Fruit fly (Drosophila melanogaster) whole organism, embryonic: ENCODE measurements around the gene wrd.
A peak's percentile ranks its signal among the peaks of the same experiment; 100 is the strongest.

ENCODE experiments used
- BEAF-32 ChIP-seq: fragments of 200-800 bp; sonication (Bioruptor generic); optimal IDR thresholded peaks from 3 replicates; lab custom pipeline; 2017; ENCODE audit warnings: missing biosample characterization, missing genetic modification characterization, mild to moderate bottlenecking, moderate library complexity, missing genetic modification reagents
- Blimp-1 ChIP-seq: fragments of 200-800 bp; sonication (Bioruptor generic); optimal IDR thresholded peaks from 3 replicates; lab custom pipeline; 2018; ENCODE audit warnings: missing biosample characterization, missing genetic modification characterization, mild to moderate bottlenecking, moderate library complexity, missing genetic modification reagents
- CG10209 ChIP-seq: fragments of 200-800 bp; sonication (Bioruptor generic); optimal IDR thresholded peaks from 3 replicates; lab custom pipeline; 2017; ENCODE audit warnings: missing biosample characterization, mild to moderate bottlenecking, missing genetic modification characterization, missing genetic modification reagents
- CG11560 ChIP-seq: fragments of 200-800 bp; sonication (Bioruptor generic); IDR thresholded peaks from 3 replicates; pipeline ENCODE4 v1.3.6; 2022; ENCODE audit warnings: missing biosample characterization, missing genetic modification characterization
- CG13287 ChIP-seq: fragments of 200-800 bp; sonication (Bioruptor generic); IDR thresholded peaks from 2 replicates; pipeline ENCODE4 v1.3.6; 2022; ENCODE audit warnings: missing biosample characterization, missing genetic modification characterization; ENCODE audit not compliant: partially characterized antibody
- CG13894 ChIP-seq: fragments of 200-800 bp; sonication (Bioruptor generic); optimal IDR thresholded peaks from 3 replicates; lab custom pipeline; 2018; ENCODE audit warnings: missing biosample characterization, mild to moderate bottlenecking, missing genetic modification characterization, moderate library complexity
- CG14667 ChIP-seq: fragments of 200-800 bp; sonication (Bioruptor generic); IDR thresholded peaks from 2 replicates; pipeline ENCODE4 v1.3.6; 2022; ENCODE audit warnings: missing biosample characterization, missing genetic modification characterization
- CG14965 ChIP-seq: fragments of 200-800 bp; sonication (Bioruptor generic); optimal IDR thresholded peaks from 2 replicates; lab custom pipeline; 2016; ENCODE audit warnings: missing biosample characterization, missing genetic modification characterization, borderline replicate concordance
- CG15269 ChIP-seq: fragments of 200-800 bp; sonication (Bioruptor generic); optimal IDR thresholded peaks from 2 replicates; lab custom pipeline; 2018; ENCODE audit warnings: missing biosample characterization, mild to moderate bottlenecking, missing genetic modification characterization, moderate library complexity
- CG1602 ChIP-seq: fragments of 200-800 bp; sonication (Bioruptor generic); optimal IDR thresholded peaks from 3 replicates; lab custom pipeline; 2016; ENCODE audit warnings: missing biosample characterization, missing genetic modification characterization
- CG17328 ChIP-seq: fragments of 200-800 bp; sonication (Bioruptor generic); IDR thresholded peaks from 2 replicates; pipeline ENCODE4 v1.3.6; 2022; ENCODE audit warnings: missing biosample characterization, missing genetic modification characterization
- CG17359 ChIP-seq: fragments of 200-800 bp; sonication (Bioruptor generic); optimal IDR thresholded peaks from 3 replicates; lab custom pipeline; 2018; ENCODE audit warnings: missing biosample characterization, mild to moderate bottlenecking, missing genetic modification characterization, moderate library complexity
- CG17802 ChIP-seq: fragments of 200-800 bp; sonication (Bioruptor generic); optimal IDR thresholded peaks from 2 replicates; lab custom pipeline; 2018; ENCODE audit warnings: missing biosample characterization, mild to moderate bottlenecking, missing genetic modification characterization, moderate library complexity
- CG18599 ChIP-seq: fragments of 200-800 bp; sonication (Bioruptor generic); optimal IDR thresholded peaks from 3 replicates; lab custom pipeline; 2017; ENCODE audit warnings: missing biosample characterization, missing genetic modification characterization, mild to moderate bottlenecking, moderate library complexity, missing genetic modification reagents
- CG18764 ChIP-seq: fragments of 200-800 bp; sonication (Bioruptor generic); optimal IDR thresholded peaks from 3 replicates; lab custom pipeline; 2016; ENCODE audit warnings: missing biosample characterization, missing genetic modification characterization
- CG34224 ChIP-seq: fragments of 200-800 bp; sonication (Bioruptor generic); IDR thresholded peaks from 3 replicates; pipeline ENCODE4 v1.3.6; 2022; ENCODE audit warnings: missing biosample characterization, missing genetic modification characterization; ENCODE audit not compliant: partially characterized antibody
- CG34376 ChIP-seq: fragments of 200-800 bp; sonication (Bioruptor generic); optimal IDR thresholded peaks from 2 replicates; lab custom pipeline; 2018; ENCODE audit warnings: missing biosample characterization, mild to moderate bottlenecking, missing genetic modification characterization
- CG3726 ChIP-seq: fragments of 200-800 bp; sonication (Bioruptor generic); IDR thresholded peaks from 3 replicates; pipeline ENCODE4, ENCODE4 v1.3.6; 2022; ENCODE audit warnings: missing biosample characterization, missing genetic modification characterization
- CG3838 ChIP-seq: fragments of 200-800 bp; sonication (Bioruptor generic); optimal IDR thresholded peaks from 3 replicates; lab custom pipeline; 2016; ENCODE audit warnings: missing biosample characterization, missing genetic modification characterization
- CG8478 ChIP-seq: fragments of >200 bp; optimal IDR thresholded peaks from 2 replicates; lab custom pipeline; 2018
- CG8765 ChIP-seq: fragments of 200-800 bp; sonication (Bioruptor generic); IDR thresholded peaks from 2 replicates; pipeline ENCODE4 v1.3.6; 2022; ENCODE audit warnings: missing biosample characterization, missing genetic modification characterization
- CG9215 ChIP-seq: fragments of 200-800 bp; sonication (Bioruptor generic); IDR thresholded peaks from 2 replicates; pipeline ENCODE4 v1.3.6; 2022; ENCODE audit warnings: missing biosample characterization, missing genetic modification characterization
- CG9932 ChIP-seq: fragments of 200-800 bp; sonication (Bioruptor generic); IDR thresholded peaks from 2 replicates; pipeline ENCODE4 v1.3.6; 2022; ENCODE audit warnings: missing biosample characterization, missing genetic modification characterization
- D ChIP-seq, 2 experiments: fragments of 200-800 bp in 1 of 2; fragments of >200 bp in 1 of 2; sonication (Bioruptor generic) in 1 of 2; optimal IDR thresholded peaks; 2 replicates in 1 of 2; 3 replicates in 1 of 2; lab custom pipeline; 2017; ENCODE audit warnings: mild to moderate bottlenecking in 1 of 2, missing biosample characterization in 1 of 2, missing genetic modification characterization in 1 of 2, missing genetic modification reagents in 1 of 2
- Dad ChIP-seq: fragments of 200-800 bp; sonication (Bioruptor generic); optimal IDR thresholded peaks from 3 replicates; lab custom pipeline; 2016; ENCODE audit warnings: missing biosample characterization, missing genetic modification characterization
- Fer1 ChIP-seq: fragments of 200-800 bp; sonication (Bioruptor generic); optimal IDR thresholded peaks from 2 replicates; lab custom pipeline; 2017; ENCODE audit warnings: missing biosample characterization, mild to moderate bottlenecking, missing genetic modification characterization
- Gug ChIP-seq: fragments of 200-800 bp; sonication (Bioruptor generic); IDR thresholded peaks from 4 replicates; pipeline ENCODE4 v1.3.6; 2022; ENCODE audit warnings: missing biosample characterization, missing genetic modification characterization
- H15 ChIP-seq: fragments of 200-800 bp; sonication (Bioruptor generic); IDR thresholded peaks from 3 replicates; pipeline ENCODE4 v1.3.6; 2022; ENCODE audit warnings: missing biosample characterization, missing genetic modification characterization
- Hand ChIP-seq: fragments of 200-800 bp; sonication (Bioruptor generic); optimal IDR thresholded peaks from 2 replicates; lab custom pipeline; 2017; ENCODE audit warnings: mild to moderate bottlenecking, missing biosample characterization, missing genetic modification reagents, missing genetic modification characterization
- Opbp ChIP-seq: fragments of 200-800 bp; sonication (Bioruptor generic); IDR thresholded peaks from 3 replicates; pipeline ENCODE4 v1.3.6; 2022; ENCODE audit warnings: missing biosample characterization, missing genetic modification characterization; ENCODE audit not compliant: partially characterized antibody
- Ptx1 ChIP-seq: fragments of 200-800 bp; sonication (Bioruptor generic); IDR thresholded peaks from 2 replicates; pipeline ENCODE4 v1.3.6; 2022; ENCODE audit warnings: missing biosample characterization, missing genetic modification characterization
- Rfx ChIP-seq: fragments of 200-800 bp; sonication (Bioruptor generic); IDR thresholded peaks from 2 replicates; pipeline ENCODE4 v1.3.6; 2022; ENCODE audit warnings: missing biosample characterization, missing genetic modification characterization
- Sox100B ChIP-seq: fragments of 200-800 bp; sonication (Bioruptor generic); optimal IDR thresholded peaks from 3 replicates; lab custom pipeline; 2018; ENCODE audit warnings: missing biosample characterization, mild to moderate bottlenecking, missing genetic modification characterization
- Ssrp ChIP-seq: fragments of 200-800 bp; sonication (Bioruptor generic); optimal IDR thresholded peaks from 2 replicates; lab custom pipeline; 2018; ENCODE audit warnings: missing biosample characterization, mild to moderate bottlenecking, missing genetic modification characterization, moderate library complexity
- ato ChIP-seq: fragments of 200-800 bp; sonication (Bioruptor generic); IDR thresholded peaks from 2 replicates; pipeline ENCODE4 v1.3.6; 2022; ENCODE audit warnings: missing biosample characterization, missing genetic modification characterization; ENCODE audit not compliant: partially characterized antibody
- chn ChIP-seq: fragments of 200-800 bp; sonication (Bioruptor generic); optimal IDR thresholded peaks from 2 replicates; lab custom pipeline; 2016; ENCODE audit warnings: missing biosample characterization, missing genetic modification characterization
- crol ChIP-seq: fragments of 200-800 bp; sonication (Bioruptor generic); IDR thresholded peaks from 2 replicates; pipeline ENCODE4 v1.3.6; 2022; ENCODE audit warnings: missing biosample characterization, missing genetic modification characterization
- cwo ChIP-seq: fragments of 200-800 bp; sonication (Bioruptor generic); optimal IDR thresholded peaks from 3 replicates; lab custom pipeline; 2017; ENCODE audit warnings: missing biosample characterization, missing genetic modification characterization, mild to moderate bottlenecking, moderate library complexity, missing genetic modification reagents
- fru ChIP-seq: fragments of >200 bp; optimal IDR thresholded peaks from 2 replicates; lab custom pipeline; 2017
- gfzf ChIP-seq: fragments of 200-800 bp; sonication (Bioruptor generic); optimal IDR thresholded peaks from 2 replicates; lab custom pipeline; 2016; ENCODE audit warnings: missing biosample characterization, mild to moderate bottlenecking, missing genetic modification characterization, moderate library complexity
- gsb ChIP-seq: fragments of 200-800 bp; sonication (Bioruptor generic); IDR thresholded peaks from 2 replicates; pipeline ENCODE4 v1.3.6; 2022; ENCODE audit warnings: missing biosample characterization, missing genetic modification characterization
- insv ChIP-seq, 2 experiments: fragments of 200-800 bp; sonication (Bioruptor generic); optimal IDR thresholded peaks; 3 replicates each; lab custom pipeline; 2016 to 2018; ENCODE audit warnings: missing biosample characterization in 2 of 2, missing genetic modification characterization in 2 of 2
- peb ChIP-seq: fragments of 200-800 bp; sonication (Bioruptor generic); IDR thresholded peaks from 2 replicates; pipeline ENCODE4 v1.3.6; 2022; ENCODE audit warnings: missing biosample characterization, missing genetic modification characterization
- pfk ChIP-seq: fragments of 200-800 bp; sonication (Bioruptor generic); optimal IDR thresholded peaks from 2 replicates; lab custom pipeline; 2018; ENCODE audit warnings: missing biosample characterization, mild to moderate bottlenecking, missing genetic modification characterization, moderate library complexity
- pho ChIP-seq: fragments of 200-800 bp; sonication (Bioruptor generic); optimal IDR thresholded peaks from 2 replicates; lab custom pipeline; 2016; ENCODE audit warnings: missing biosample characterization, missing genetic modification characterization
- rib ChIP-seq: fragments of 200-800 bp; sonication (Bioruptor generic); IDR thresholded peaks from 2 replicates; pipeline ENCODE4 v1.3.6; 2022; ENCODE audit warnings: missing biosample characterization, missing genetic modification characterization
- sc ChIP-seq, 3 experiments: fragments of >200 bp in 2 of 3; fragments of 200-800 bp in 1 of 3; sonication (Bioruptor generic) in 1 of 3; optimal IDR thresholded peaks; 2 replicates in 2 of 3; 3 replicates in 1 of 3; lab custom pipeline; 2017; ENCODE audit warnings: mild to moderate bottlenecking in 1 of 3, missing biosample characterization in 1 of 3, missing genetic modification characterization in 1 of 3, missing genetic modification reagents in 1 of 3
- sens-2 ChIP-seq: fragments of 200-800 bp; sonication (Bioruptor generic); IDR thresholded peaks from 2 replicates; pipeline ENCODE4 v1.3.6; 2022; ENCODE audit warnings: missing biosample characterization, missing genetic modification characterization
- shn ChIP-seq: fragments of 200-800 bp; sonication (Bioruptor generic); optimal IDR thresholded peaks from 3 replicates; lab custom pipeline; 2016; ENCODE audit warnings: missing biosample characterization, missing genetic modification characterization
- sna ChIP-seq: fragments of 200-800 bp; sonication (Bioruptor generic); IDR thresholded peaks from 2 replicates; pipeline ENCODE4 v1.3.6; 2022; ENCODE audit warnings: missing biosample characterization, missing genetic modification characterization; ENCODE audit not compliant: partially characterized antibody
- ssp ChIP-seq: fragments of 200-800 bp; sonication (Bioruptor generic); IDR thresholded peaks from 2 replicates; pipeline ENCODE4 v1.3.6; 2022; ENCODE audit warnings: missing biosample characterization, missing genetic modification characterization

wrd gene

dm6 chr3R:18167173-18167415 is 463 bp upstream of the wrd start, which contains the start of the genes CG7215 and Prx5 (continued):
- TF ChIP-seq crol (GFP tag; lab: Robert Waterston, UW) (no peak), CG8478 (lab: Kevin White, UChicago) (no peak), CG14965 (GFP tag; lab: Kevin White, UChicago) (no peak), shn (no peak), cwo (GFP tag; lab: Kevin White, UChicago) (no peak), CG3726 (no peak), CG9932 (GFP tag; lab: Robert Waterston, UW) (peak; percentile 26; the same call in 1 of the 2 replicates), CG9215 (no peak), Sox100B (GFP tag; lab: Kevin White, UChicago) (no peak), CG18599 (GFP tag; lab: Kevin White, UChicago) (no peak), sc (optimal IDR thresholded peaks at IDR 0.05; lab: Kevin White, UChicago) (no peak), sc (GFP tag; optimal IDR thresholded peaks at IDR 0.05; lab: Kevin White, UChicago) (no peak), fru (lab: Kevin White, UChicago) (no peak), H15 (GFP tag; lab: Robert Waterston, UW) (no peak), sens-2 (GFP tag; lab: Robert Waterston, UW) (no peak), BEAF-32 (GFP tag; lab: Kevin White, UChicago) (no peak), ssp (GFP tag; lab: Robert Waterston, UW) (no peak), Gug (GFP tag; lab: Robert Waterston, UW) (peak; percentile 48; the same call in 2 of the 4 replicates), Fer1 (no peak), D (optimal IDR thresholded peaks at IDR 0.05; lab: Kevin White, UChicago) (no peak), D (GFP tag; optimal IDR thresholded peaks at IDR 0.05; lab: Kevin White, UChicago) (no peak), Ptx1 (GFP tag; lab: Robert Waterston, UW) (peak; percentile 31; the same call in 1 of the 2 replicates), rib (GFP tag; lab: Robert Waterston, UW) (no peak), Dad (GFP tag; lab: Kevin White, UChicago) (no peak), ato (GFP tag; lab: Robert Waterston, UW) (no peak)

DNA sequence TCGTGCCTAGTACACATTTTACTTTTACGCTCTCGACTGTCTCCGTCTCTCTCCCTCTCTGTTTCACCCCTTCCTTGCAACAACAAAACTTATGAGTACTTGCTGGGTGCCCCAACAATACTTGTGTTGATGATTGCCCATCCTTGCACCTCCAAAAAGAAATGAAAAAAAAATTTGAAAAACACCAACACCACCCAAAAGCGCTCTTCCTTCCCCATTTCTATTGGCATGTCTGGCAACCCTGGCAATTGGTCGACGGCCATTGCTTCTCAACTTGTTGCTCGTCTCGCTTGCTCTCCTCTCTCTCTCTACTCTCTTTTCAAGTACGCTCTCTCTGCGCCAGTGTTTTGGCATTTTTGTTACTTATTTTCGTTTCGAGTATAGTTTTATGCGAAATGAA is 841 bp downstream of the wrd start:
- peak; percentile 74 for TF ChIP-seq Rfx (GFP tag; lab: Robert Waterston, UW)
- TF ChIP-seq gsb, result no peak
- peak; percentile 19 for TF ChIP-seq chn (GFP tag; lab: Kevin White, UChicago)
- no peak for TF ChIP-seq CG3838 (GFP tag; lab: Kevin White, UChicago)
- no peak for TF ChIP-seq CG1602 (GFP tag; lab: Kevin White, UChicago)
- no peak for TF ChIP-seq Opbp
- TF ChIP-seq CG18764 (GFP tag; lab: Kevin White, UChicago), result no peak
- TF ChIP-seq gfzf (GFP tag; lab: Kevin White, UChicago), result peak; percentile 1
- no peak for TF ChIP-seq peb (GFP tag; lab: Robert Waterston, UW)
- no peak for TF ChIP-seq CG17328
- TF ChIP-seq CG15269 (tag; lab: Kevin White, UChicago), result peak; percentile 38
- peak; percentile 4 for TF ChIP-seq pfk (GFP tag; lab: Kevin White, UChicago)
- TF ChIP-seq CG10209 (GFP tag; lab: Kevin White, UChicago), result peak; percentile 4
- TF ChIP-seq insv (GFP tag; optimal IDR thresholded peaks at IDR 0.05; lab: Kevin White, UChicago), result no peak
- no peak for TF ChIP-seq Ssrp (tag; lab: Kevin White, UChicago)
- TF ChIP-seq CG34224 (GFP tag; lab: Robert Waterston, UW), result peak; percentile 43; the same call in 2 of the 3 replicates
- TF ChIP-seq CG17802 (tag; lab: Kevin White, UChicago), result no peak
- TF ChIP-seq Hand (GFP tag; lab: Kevin White, UChicago), result peak; percentile 55
- no peak for TF ChIP-seq Blimp-1 (GFP tag; lab: Kevin White, UChicago)
- TF ChIP-seq CG13287 (GFP tag; lab: Robert Waterston, UW), result peak; percentile 15; the same call in 1 of the 2 replicates
- TF ChIP-seq CG34376 (GFP tag; lab: Kevin White, UChicago), result no peak
- peak; percentile 10 for TF ChIP-seq CG13894 (tag; lab: Kevin White, UChicago)
- TF ChIP-seq CG17359 (tag; lab: Kevin White, UChicago), result peak; percentile 37
- TF ChIP-seq CG8765 (GFP tag; lab: Robert Waterston, UW), result no peak
- peak; percentile 1 for TF ChIP-seq pho (GFP tag; lab: Kevin White, UChicago)
- no peak for TF ChIP-seq CG14667 (GFP tag; lab: Robert Waterston, UW)
- TF ChIP-seq sna (GFP tag; lab: Robert Waterston, UW), result no peak
- no peak for TF ChIP-seq CG11560 (tag; lab: Robert Waterston, UW)
